Worm (Caenorhabditis elegans): ENCODE measurements around the gene ckb-2.

Gene ckb-2

DNA sequence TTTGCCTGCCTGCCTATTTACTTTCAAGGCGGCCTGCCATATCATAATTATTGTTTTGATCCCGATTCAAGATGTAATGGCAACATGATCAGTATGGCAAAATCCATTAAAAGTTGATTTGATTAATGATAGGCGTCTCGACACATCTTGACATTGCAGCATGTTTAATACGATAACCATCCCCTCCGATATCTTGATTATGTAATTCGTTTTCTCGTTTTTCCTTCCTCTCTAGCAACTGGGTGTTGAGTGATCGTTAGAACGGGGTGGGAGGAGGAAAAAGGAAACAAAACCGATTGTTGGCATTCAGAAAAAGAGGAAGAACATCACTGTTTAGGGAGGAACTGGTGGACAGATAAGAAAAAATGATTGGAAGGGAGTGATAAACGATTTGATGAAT lies 24.2 kb downstream of the ckb-2 start:
- no peak for TF ChIP-seq cog-1 (tag; optimal IDR thresholded peaks at IDR 0.05)
- TF ChIP-seq T22C8.4 (GFP tag; IDR thresholded peaks at IDR 0.05) = no peak
- TF ChIP-seq ztf-23 (GFP tag; IDR thresholded peaks at IDR 0.05) = no peak
- no peak for TF ChIP-seq klf-2 (GFP tag; conservative IDR thresholded peaks at IDR 0.05)
- no peak for TF ChIP-seq ztf-29 (GFP tag; IDR thresholded peaks at IDR 0.05)
- TF ChIP-seq ref-1 (GFP tag; conservative IDR thresholded peaks at IDR 0.05) = no peak
- TF ChIP-seq tab-1 (GFP tag; IDR thresholded peaks at IDR 0.05) = no peak
- no peak for TF ChIP-seq med-1 (GFP tag; optimal IDR thresholded peaks at IDR 0.05; ENCODE audit: insufficient read depth)
- no peak for TF ChIP-seq flt-1 (GFP tag; IDR thresholded peaks at IDR 0.05)

DNA sequence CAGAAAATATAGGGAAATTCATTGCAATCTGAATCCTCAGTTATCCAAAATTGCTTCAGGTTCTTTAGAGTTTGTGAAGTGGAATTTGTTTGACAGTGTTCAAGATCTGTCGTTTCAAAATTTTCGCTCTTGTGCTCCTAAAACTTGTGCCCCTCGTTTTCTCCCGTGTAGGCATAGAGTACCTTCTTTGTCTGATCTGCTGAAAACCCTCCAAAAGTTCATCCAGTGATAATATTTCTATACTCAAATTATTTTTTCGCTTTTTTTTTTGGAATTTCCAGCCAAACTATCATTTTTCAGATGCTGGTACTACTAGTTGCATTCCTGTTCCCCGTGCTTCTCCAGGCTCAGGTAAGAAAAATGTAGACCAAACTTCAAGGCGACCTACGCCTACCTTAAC lies 26.7 kb downstream of the ckb-2 start, which contains the start of gene R07E5.4:
Gene R07E5.4 (plus strand): TSS at position 301 of the 400 bp plus-strand sequence.
- TF ChIP-seq ztf-29 (GFP tag; IDR thresholded peaks at IDR 0.05) = no peak
- no peak for TF ChIP-seq ztf-23 (GFP tag; IDR thresholded peaks at IDR 0.05)
- TF ChIP-seq ref-1 (GFP tag; conservative IDR thresholded peaks at IDR 0.05) = no peak
- TF ChIP-seq cog-1 (tag; optimal IDR thresholded peaks at IDR 0.05) = no peak
- no peak for TF ChIP-seq klf-2 (GFP tag; conservative IDR thresholded peaks at IDR 0.05)
- TF ChIP-seq T22C8.4 (GFP tag; IDR thresholded peaks at IDR 0.05) = no peak
- TF ChIP-seq med-1 (GFP tag; optimal IDR thresholded peaks at IDR 0.05; ENCODE audit: insufficient read depth) = no peak
- TF ChIP-seq tab-1 (GFP tag; IDR thresholded peaks at IDR 0.05) = no peak
- TF ChIP-seq flt-1 (GFP tag; IDR thresholded peaks at IDR 0.05) = no peak

DNA sequence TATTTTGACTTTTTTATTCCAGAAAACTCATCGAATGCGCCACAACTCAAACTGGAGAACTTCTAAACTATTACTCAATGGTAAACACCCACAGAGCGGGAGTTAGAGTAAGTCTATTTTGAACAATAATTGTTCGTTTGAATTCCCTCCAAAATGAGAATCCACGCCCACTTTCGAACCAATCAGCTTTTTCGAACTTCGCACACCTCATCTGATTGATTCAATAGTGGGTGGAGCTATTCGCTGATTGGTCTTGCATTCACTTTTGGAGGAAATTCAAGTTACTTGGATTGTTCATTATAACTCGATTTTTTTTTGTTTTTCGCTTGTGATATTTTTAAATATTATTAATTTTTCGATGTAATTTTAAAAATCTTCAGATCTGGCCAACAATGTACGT lies 28.1 kb downstream of the ckb-2 start:
- TF ChIP-seq klf-2 (GFP tag; conservative IDR thresholded peaks at IDR 0.05) (no peak), ztf-29 (GFP tag; IDR thresholded peaks at IDR 0.05) (no peak), ztf-23 (GFP tag; IDR thresholded peaks at IDR 0.05) (no peak), cog-1 (tag; optimal IDR thresholded peaks at IDR 0.05) (no peak)

DNA sequence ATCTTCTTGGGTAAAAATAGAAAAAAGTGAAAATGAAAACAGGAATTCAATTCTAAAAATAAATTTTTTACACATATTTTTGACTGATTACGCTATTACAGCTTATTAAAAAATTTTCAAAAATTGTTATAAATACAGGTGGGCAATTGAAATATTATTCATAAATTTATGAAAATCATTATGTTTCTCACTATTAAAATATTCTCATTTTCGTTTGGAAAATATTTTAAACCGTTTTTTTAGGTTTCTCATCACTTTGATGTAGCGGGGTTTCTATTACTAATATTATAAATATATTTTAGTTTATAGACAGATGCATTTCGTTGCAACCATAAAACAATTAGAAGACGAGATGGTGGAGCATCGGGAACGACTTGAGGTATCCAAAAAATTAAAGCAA lies 29.4 kb downstream of the ckb-2 start, which contains the start of gene R07E5.5:
Gene R07E5.5 (plus strand): TSS at position 301 of the 400 bp plus-strand sequence.
- no peak for TF ChIP-seq klf-2 (GFP tag; conservative IDR thresholded peaks at IDR 0.05)
- TF ChIP-seq ztf-23 (GFP tag; IDR thresholded peaks at IDR 0.05) = no peak
- TF ChIP-seq ztf-29 (GFP tag; IDR thresholded peaks at IDR 0.05) = no peak
- TF ChIP-seq med-1 (GFP tag; optimal IDR thresholded peaks at IDR 0.05; ENCODE audit: insufficient read depth) = no peak
- no peak for TF ChIP-seq flt-1 (GFP tag; IDR thresholded peaks at IDR 0.05)
- no peak for TF ChIP-seq cog-1 (tag; optimal IDR thresholded peaks at IDR 0.05)
- no peak for TF ChIP-seq ref-1 (GFP tag; conservative IDR thresholded peaks at IDR 0.05)
- no peak for TF ChIP-seq tab-1 (GFP tag; IDR thresholded peaks at IDR 0.05)
- TF ChIP-seq T22C8.4 (GFP tag; IDR thresholded peaks at IDR 0.05) = no peak

DNA sequence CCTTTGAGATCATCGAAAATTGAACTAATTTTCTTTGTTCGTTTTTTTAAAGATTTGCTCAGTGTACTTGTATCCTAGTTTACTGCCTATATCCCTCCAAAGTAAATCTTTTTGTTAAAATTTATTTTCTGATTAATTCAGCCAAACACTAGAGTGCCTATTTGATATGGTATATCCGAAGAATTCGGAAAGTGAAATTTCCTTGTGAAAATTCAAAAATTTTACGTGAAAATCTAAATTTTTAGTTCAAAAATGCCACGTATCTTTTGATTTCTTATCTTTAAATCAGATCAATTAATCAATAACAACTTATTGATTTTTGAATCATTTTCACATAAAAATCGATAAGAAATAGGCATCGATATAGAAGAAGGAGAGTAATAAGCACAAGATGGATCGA lies 30.7 kb downstream of the ckb-2 start, which contains the start of gene R07E5.6:
Gene R07E5.6 (plus strand): TSS at position 301 of the 400 bp plus-strand sequence.
- TF ChIP-seq med-1 (GFP tag; optimal IDR thresholded peaks at IDR 0.05; ENCODE audit: insufficient read depth) (no peak), flt-1 (GFP tag; IDR thresholded peaks at IDR 0.05) (no peak), tab-1 (GFP tag; IDR thresholded peaks at IDR 0.05) (no peak), klf-2 (GFP tag; conservative IDR thresholded peaks at IDR 0.05) (no peak), ztf-23 (GFP tag; IDR thresholded peaks at IDR 0.05) (no peak), ztf-29 (GFP tag; IDR thresholded peaks at IDR 0.05) (no peak)

DNA sequence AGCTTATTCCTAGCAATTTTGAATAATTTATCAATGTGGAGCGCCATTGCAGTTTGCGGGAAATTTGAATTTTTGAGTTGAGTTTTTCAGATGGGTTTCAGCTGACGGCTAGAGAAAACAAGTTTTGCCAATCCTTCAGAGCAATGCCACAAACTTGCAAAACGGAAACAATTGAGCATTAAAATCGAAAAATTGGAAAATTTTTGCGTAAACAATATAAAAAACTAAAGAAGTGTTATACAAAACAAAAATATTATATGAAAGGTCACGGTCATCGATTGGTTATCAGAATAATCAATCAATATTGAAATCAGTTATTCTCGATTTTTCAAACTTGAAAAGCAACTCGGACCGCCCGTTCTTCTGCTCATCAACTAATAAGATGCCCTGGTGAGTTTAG lies 33.4 kb downstream of the ckb-2 start, which contains the start of gene R07E5.15:
Gene R07E5.15 (plus strand): TSS at position 301 of the 400 bp plus-strand sequence.
- TF ChIP-seq ref-1 (GFP tag; conservative IDR thresholded peaks at IDR 0.05) (no peak), T22C8.4 (GFP tag; IDR thresholded peaks at IDR 0.05) (no peak), tab-1 (GFP tag; IDR thresholded peaks at IDR 0.05) (no peak), ztf-23 (GFP tag; IDR thresholded peaks at IDR 0.05) (no peak), ztf-29 (GFP tag; IDR thresholded peaks at IDR 0.05) (no peak), cog-1 (tag; optimal IDR thresholded peaks at IDR 0.05) (no peak), klf-2 (GFP tag; conservative IDR thresholded peaks at IDR 0.05) (no peak), flt-1 (GFP tag; IDR thresholded peaks at IDR 0.05) (no peak), med-1 (GFP tag; optimal IDR thresholded peaks at IDR 0.05; ENCODE audit: insufficient read depth) (no peak)

DNA sequence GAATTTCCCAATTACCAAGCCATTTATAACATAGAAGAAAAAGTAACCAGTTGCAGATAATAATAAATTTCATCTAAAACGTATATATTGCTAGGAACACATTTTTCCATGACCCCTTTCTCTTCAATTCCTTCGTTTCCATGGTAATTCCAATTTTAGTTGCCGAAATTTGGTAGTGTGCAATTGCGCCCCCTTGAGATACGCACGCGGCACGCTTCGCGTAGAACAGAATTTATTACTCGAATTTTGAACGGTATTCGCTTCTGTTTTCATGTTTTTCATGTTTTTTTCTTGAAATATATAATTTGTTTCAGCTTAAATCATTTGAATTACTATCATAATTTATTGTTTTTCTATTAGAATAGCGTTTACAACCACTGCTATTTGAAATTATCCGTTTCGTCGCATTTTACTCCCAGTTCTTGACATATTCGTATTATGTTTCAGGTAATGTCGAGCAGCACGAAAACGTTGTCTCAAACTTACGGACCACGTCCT lies 36.6 kb downstream of the ckb-2 start, which contains the start of the genes R07E5.17 and snfc-5:
Gene R07E5.17 (minus strand): TSS at position 98 of the 498 bp plus-strand sequence.
Gene snfc-5 (plus strand): TSS at position 448 of the 498 bp plus-strand sequence.
- TF ChIP-seq klf-2 (GFP tag; conservative IDR thresholded peaks at IDR 0.05) (no peak), med-1 (GFP tag; optimal IDR thresholded peaks at IDR 0.05; ENCODE audit: insufficient read depth) (no peak), ztf-29 (GFP tag; IDR thresholded peaks at IDR 0.05) (no peak), ref-1 (GFP tag; conservative IDR thresholded peaks at IDR 0.05) (no peak), ztf-23 (GFP tag; IDR thresholded peaks at IDR 0.05) (no peak), flt-1 (GFP tag; IDR thresholded peaks at IDR 0.05) (no peak), tab-1 (GFP tag; IDR thresholded peaks at IDR 0.05) (no peak), T22C8.4 (GFP tag; IDR thresholded peaks at IDR 0.05) (no peak), cog-1 (tag; optimal IDR thresholded peaks at IDR 0.05) (no peak)

DNA sequence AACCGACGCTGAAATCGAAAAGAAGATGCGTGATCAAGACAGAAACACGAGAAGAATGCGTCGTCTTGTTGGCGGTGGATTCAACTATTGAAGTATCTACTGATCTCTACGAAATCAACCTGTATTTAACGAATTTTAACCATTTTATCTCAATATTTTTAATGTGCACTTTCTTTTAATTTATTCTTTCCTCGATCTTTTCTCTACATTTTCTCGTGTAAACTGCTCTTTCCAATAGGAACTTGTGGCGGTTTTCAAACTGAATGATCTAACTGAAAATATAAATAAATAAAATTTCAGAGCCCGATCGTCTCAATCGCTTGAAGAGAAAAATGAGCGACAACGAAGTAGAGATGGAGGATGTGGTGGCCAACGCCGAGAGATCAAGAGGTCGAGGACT lies 38.2 kb downstream of the ckb-2 start, which contains the start of gene rnp-4:
Gene rnp-4 (plus strand): TSS at position 301 of the 400 bp plus-strand sequence.
- TF ChIP-seq tab-1 (GFP tag; IDR thresholded peaks at IDR 0.05) = no peak
- no peak for TF ChIP-seq T22C8.4 (GFP tag; IDR thresholded peaks at IDR 0.05)
- no peak for TF ChIP-seq flt-1 (GFP tag; IDR thresholded peaks at IDR 0.05)
- TF ChIP-seq ref-1 (GFP tag; conservative IDR thresholded peaks at IDR 0.05) = no peak
- TF ChIP-seq cog-1 (tag; optimal IDR thresholded peaks at IDR 0.05) = no peak
- no peak for TF ChIP-seq ztf-29 (GFP tag; IDR thresholded peaks at IDR 0.05)
- TF ChIP-seq ztf-23 (GFP tag; IDR thresholded peaks at IDR 0.05) = no peak
- TF ChIP-seq klf-2 (GFP tag; conservative IDR thresholded peaks at IDR 0.05) = no peak
- TF ChIP-seq med-1 (GFP tag; optimal IDR thresholded peaks at IDR 0.05; ENCODE audit: insufficient read depth) = no peak

DNA sequence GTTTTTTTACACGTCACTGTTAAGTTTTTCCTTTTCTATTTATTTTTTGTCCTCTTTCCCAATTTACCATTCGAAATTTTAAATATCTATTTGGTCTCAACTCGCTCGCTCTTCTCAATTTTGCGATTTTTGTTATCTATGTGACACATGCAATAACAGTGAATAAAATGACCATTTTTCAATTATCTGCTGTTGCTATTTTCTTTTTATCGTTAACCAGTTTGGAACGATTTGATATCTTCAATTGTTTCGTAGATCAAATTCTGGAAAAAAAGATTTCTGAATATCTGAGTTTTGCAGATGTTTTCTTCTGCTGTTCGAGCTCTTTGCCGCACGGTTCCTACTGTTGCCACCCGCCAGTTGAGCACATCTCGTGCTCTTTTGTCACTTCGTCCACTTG lies 39.4 kb downstream of the ckb-2 start, which contains the start of gene prdx-3:
Gene prdx-3 (plus strand): TSS at position 301 of the 400 bp plus-strand sequence.
- TF ChIP-seq cog-1 (tag; optimal IDR thresholded peaks at IDR 0.05) (no peak), flt-1 (GFP tag; IDR thresholded peaks at IDR 0.05) (no peak), ref-1 (GFP tag; conservative IDR thresholded peaks at IDR 0.05) (no peak), ztf-23 (GFP tag; IDR thresholded peaks at IDR 0.05) (no peak)

DNA sequence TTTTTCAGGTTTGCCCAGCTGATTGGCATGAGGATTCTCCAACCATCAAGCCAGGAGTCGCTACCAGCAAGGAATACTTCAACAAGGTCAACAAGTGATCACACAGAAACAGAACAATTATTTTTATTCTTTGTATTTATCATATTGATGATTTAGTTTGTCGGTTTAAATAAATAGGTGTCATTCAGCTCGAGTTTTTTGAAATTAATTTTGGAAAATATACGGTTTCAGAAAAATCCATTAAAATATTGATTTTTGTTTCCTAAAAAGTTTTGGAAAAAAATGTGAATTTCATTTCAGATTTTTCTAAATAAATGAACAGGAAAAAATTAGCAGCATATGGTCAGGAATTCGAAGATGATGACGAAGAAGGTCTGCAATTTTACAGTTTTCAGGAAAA lies 40.5 kb downstream of the ckb-2 start, which contains the start of gene gpch-1:
Gene gpch-1 (plus strand): TSS at position 301 of the 400 bp plus-strand sequence.
- TF ChIP-seq flt-1 (GFP tag; IDR thresholded peaks at IDR 0.05) (no peak), klf-2 (GFP tag; conservative IDR thresholded peaks at IDR 0.05) (no peak), T22C8.4 (GFP tag; IDR thresholded peaks at IDR 0.05) (no peak), ztf-29 (GFP tag; IDR thresholded peaks at IDR 0.05) (no peak), ref-1 (GFP tag; conservative IDR thresholded peaks at IDR 0.05) (no peak), tab-1 (GFP tag; IDR thresholded peaks at IDR 0.05) (no peak), cog-1 (tag; optimal IDR thresholded peaks at IDR 0.05) (no peak), ztf-23 (GFP tag; IDR thresholded peaks at IDR 0.05) (no peak), med-1 (GFP tag; optimal IDR thresholded peaks at IDR 0.05; ENCODE audit: insufficient read depth) (no peak)
